Worm (Caenorhabditis elegans) whole organism, L1 larva: Measurements from ENCODE around the gene F02C9.1.

Source experiments
- C34B4.2 ChIP-seq: sonication (generic microtip); optimal IDR thresholded peaks from 2 replicates; lab custom pipeline; 2017; ENCODE audit warnings: mild to moderate bottlenecking, missing genetic modification characterization, missing compliant biosample characterization
- Y116A8C.19 ChIP-seq: sonication (generic microtip); optimal IDR thresholded peaks from 2 replicates; lab custom pipeline; 2016; ENCODE audit warnings: missing compliant biosample characterization, missing genetic modification characterization, borderline replicate concordance
- ama-1 ChIP-seq: fragments of 150-350 bp; optimal IDR thresholded peaks from 2 replicates; lab custom pipeline; 2014
- ceh-82 ChIP-seq, 3 experiments: fragments of 150-350 bp in 1 of 3; sonication (generic microtip) in 2 of 3; optimal IDR thresholded peaks; 2 replicates each; lab custom pipeline; 2014 to 2017; ENCODE audit warnings: missing biosample characterization in 3 of 3, missing genetic modification characterization in 3 of 3
- ceh-88 ChIP-seq: fragments of 200-800 bp; sonication (Bioruptor generic); IDR thresholded peaks from 2 replicates; pipeline ENCODE4 v1.3.6; 2022; ENCODE audit warnings: missing genetic modification characterization, missing compliant biosample characterization
- ceh-90 ChIP-seq: sonication (generic microtip); optimal IDR thresholded peaks from 2 replicates; lab custom pipeline; 2016; ENCODE audit warnings: missing genetic modification characterization, missing compliant biosample characterization
- efl-1 ChIP-seq, 4 experiments: fragments of 150-350 bp; optimal IDR thresholded peaks in 3 of 4; peaks in 1 of 4; 1 replicate in 1 of 4; 2 replicates in 3 of 4; lab custom pipeline; 2014; ENCODE audit warnings: missing biosample characterization in 2 of 4, missing genetic modification characterization in 2 of 4, missing genetic modification reagents in 2 of 4
- efl-3 ChIP-seq: fragments of 200-800 bp; sonication (Bioruptor generic); optimal IDR thresholded peaks from 2 replicates; lab custom pipeline; 2018; ENCODE audit warnings: mild to moderate bottlenecking, missing genetic modification characterization, missing compliant biosample characterization
- fkh-10 ChIP-seq: sonication (generic microtip); optimal IDR thresholded peaks from 2 replicates; lab custom pipeline; 2017; ENCODE audit warnings: missing biosample characterization, missing genetic modification reagents, missing genetic modification characterization
- fos-1 ChIP-seq: fragments of 150-350 bp; optimal IDR thresholded peaks from 2 replicates; lab custom pipeline; 2014; ENCODE audit warnings: missing biosample characterization, missing genetic modification characterization
- grh-1 ChIP-seq: fragments of 200-800 bp; sonication (Bioruptor generic); IDR thresholded peaks from 2 replicates; pipeline ENCODE4 v1.3.6; 2022; ENCODE audit warnings: missing genetic modification reagents, missing genetic modification characterization, missing compliant biosample characterization
- hlh-4 ChIP-seq: sonication (generic microtip); optimal IDR thresholded peaks from 2 replicates; lab custom pipeline; 2016; ENCODE audit warnings: mild to moderate bottlenecking, missing genetic modification characterization, missing compliant biosample characterization
- isw-1 ChIP-seq: fragments of 200-800 bp; sonication (Bioruptor generic); IDR thresholded peaks from 2 replicates; pipeline ENCODE4 v1.3.6; 2022; ENCODE audit warnings: missing genetic modification characterization, missing compliant biosample characterization
- lin-14 ChIP-seq: fragments of 200-800 bp; sonication (Bioruptor generic); optimal IDR thresholded peaks from 2 replicates; lab custom pipeline; 2018; ENCODE audit warnings: mild to moderate bottlenecking, missing genetic modification characterization, moderate library complexity, missing compliant biosample characterization
- lin-15B ChIP-seq: fragments of 150-350 bp; sonication (generic microtip); optimal IDR thresholded peaks from 3 replicates; lab custom pipeline; 2014; ENCODE audit warnings: missing biosample characterization, missing genetic modification characterization
- lin-35 ChIP-seq, 2 experiments: fragments of 150-350 bp; optimal IDR thresholded peaks; 2 replicates each; lab custom pipeline; 2014; ENCODE audit warnings: missing biosample characterization in 2 of 2, missing genetic modification characterization in 2 of 2, missing genetic modification reagents in 2 of 2
- mab-9 ChIP-seq: fragments of 200-800 bp; sonication (Bioruptor generic); IDR thresholded peaks from 2 replicates; pipeline ENCODE4 v1.3.6; 2022; ENCODE audit warnings: missing genetic modification reagents, missing genetic modification characterization, missing compliant biosample characterization
- nhr-12 ChIP-seq: sonication (generic microtip); optimal IDR thresholded peaks from 2 replicates; lab custom pipeline; 2017; ENCODE audit warnings: missing biosample characterization, missing genetic modification characterization
- nhr-20 ChIP-seq: sonication (generic microtip); optimal IDR thresholded peaks from 2 replicates; lab custom pipeline; 2016; ENCODE audit warnings: mild to moderate bottlenecking, missing genetic modification characterization, missing compliant biosample characterization
- nhr-47 ChIP-seq: sonication (generic microtip); optimal IDR thresholded peaks from 2 replicates; lab custom pipeline; 2016; ENCODE audit warnings: mild to moderate bottlenecking, missing genetic modification characterization, moderate library complexity, missing compliant biosample characterization
- nhr-71 ChIP-seq: sonication (generic microtip); optimal IDR thresholded peaks from 2 replicates; lab custom pipeline; 2016; ENCODE audit warnings: mild to moderate bottlenecking, missing genetic modification characterization, moderate library complexity, missing compliant biosample characterization
- nhr-84 ChIP-seq: sonication (generic microtip); optimal IDR thresholded peaks from 2 replicates; lab custom pipeline; 2017; ENCODE audit warnings: missing biosample characterization, missing genetic modification characterization
- nhr-85 ChIP-seq: sonication (generic microtip); peaks from one replicate; lab custom pipeline; 2016; ENCODE audit warnings: missing genetic modification characterization, inconsistent platforms, missing compliant biosample characterization
- pag-3 ChIP-seq: sonication (generic microtip); optimal IDR thresholded peaks from 2 replicates; lab custom pipeline; 2017; ENCODE audit warnings: missing genetic modification characterization, mild to moderate bottlenecking, missing compliant biosample characterization, antibody characterized with exemption, borderline replicate concordance; ENCODE audit not compliant: insufficient read depth
- rnt-1 ChIP-seq: sonication (generic microtip); optimal IDR thresholded peaks from 2 replicates; lab custom pipeline; 2016; ENCODE audit warnings: mild to moderate bottlenecking, missing genetic modification characterization, moderate library complexity, missing compliant biosample characterization
- skn-1 ChIP-seq: fragments of 150-350 bp; optimal IDR thresholded peaks from 2 replicates; lab custom pipeline; 2014; ENCODE audit warnings: missing biosample characterization, missing genetic modification characterization
- snpc-4 ChIP-seq: fragments of 150-350 bp; optimal IDR thresholded peaks from 2 replicates; lab custom pipeline; 2014; ENCODE audit warnings: missing biosample characterization, missing genetic modification characterization
- sox-4 ChIP-seq: sonication (generic microtip); optimal IDR thresholded peaks from 2 replicates; lab custom pipeline; 2016; ENCODE audit warnings: missing genetic modification characterization, missing compliant biosample characterization
- sptf-1 ChIP-seq: fragments of 150-350 bp; optimal IDR thresholded peaks from 2 replicates; lab custom pipeline; 2014; ENCODE audit warnings: missing biosample characterization, missing genetic modification characterization
- swsn-7 ChIP-seq: sonication (generic microtip); optimal IDR thresholded peaks from 2 replicates; lab custom pipeline; 2016; ENCODE audit warnings: missing genetic modification characterization, missing compliant biosample characterization
- tbx-2 ChIP-seq: sonication (generic microtip); optimal IDR thresholded peaks from 2 replicates; lab custom pipeline; 2016; ENCODE audit warnings: missing genetic modification characterization, missing compliant biosample characterization
- tlp-1 ChIP-seq: fragments of 150-350 bp; optimal IDR thresholded peaks from 2 replicates; lab custom pipeline; 2014; ENCODE audit warnings: missing biosample characterization, missing genetic modification characterization
- unc-98 ChIP-seq: fragments of 200-800 bp; sonication (Bioruptor generic); IDR thresholded peaks from 2 replicates; pipeline ENCODE4 v1.3.6; 2022; ENCODE audit warnings: missing genetic modification characterization, missing compliant biosample characterization
- vab-15 ChIP-seq: sonication (generic microtip); optimal IDR thresholded peaks from 2 replicates; lab custom pipeline; 2017; ENCODE audit warnings: missing genotype, mild to moderate bottlenecking, missing genetic modification characterization, missing compliant biosample characterization
- ztf-4 ChIP-seq: fragments of 150-350 bp; optimal IDR thresholded peaks from 2 replicates; lab custom pipeline; 2014; ENCODE audit warnings: missing biosample characterization, missing genetic modification characterization

F02C9.1 gene

ce11 chrV:3155072-3155471 is 16.6 kb downstream of the F02C9.1 start, which contains the start of gene srab-7:
TSS of gene srab-7 (minus strand) at chrV:3155172.
- no peak for TF ChIP-seq vab-15 (tag; lab: Kevin White, UChicago)
- TF ChIP-seq efl-3 (GFP tag; lab: Kevin White, UChicago) = no peak
- no peak for TF ChIP-seq nhr-12
- no peak for TF ChIP-seq ceh-82 (tag; optimal IDR thresholded peaks at IDR 0.05; lab: Kevin White, UChicago)
- TF ChIP-seq fkh-10 = no peak
- no peak for TF ChIP-seq nhr-85 (tag; lab: Kevin White, UChicago)
- no peak for TF ChIP-seq sptf-1 (tag; lab: Kevin White, UChicago)
- TF ChIP-seq nhr-84 (tag; lab: Kevin White, UChicago) = no peak
- TF ChIP-seq ztf-4 (tag; lab: Kevin White, UChicago) = no peak
- no peak for TF ChIP-seq tbx-2 (tag; lab: Kevin White, UChicago)
- TF ChIP-seq grh-1 (GFP tag; lab: Robert Waterston, UW) = no peak
- TF ChIP-seq lin-35 (GFP tag; optimal IDR thresholded peaks at IDR 0.05; lab: Kevin White, UChicago) = no peak
- TF ChIP-seq skn-1 (tag; lab: Kevin White, UChicago) = no peak
- no peak for TF ChIP-seq mab-9 (GFP tag; lab: Robert Waterston, UW)
- TF ChIP-seq pag-3 (tag; lab: Kevin White, UChicago) = no peak
- TF ChIP-seq fos-1 (tag; lab: Kevin White, UChicago) = no peak
- TF ChIP-seq C34B4.2 = no peak
- TF ChIP-seq nhr-20 (tag; lab: Kevin White, UChicago) = no peak

ce11 chrV:3156786-3157185 is 18.3 kb downstream of the F02C9.1 start, which contains the start of gene exh-1:
TSS of gene exh-1 (plus strand) at chrV:3157086.
- TF ChIP-seq C34B4.2 = no peak
- TF ChIP-seq unc-98 (GFP tag; lab: Robert Waterston, UW) = no peak
- TF ChIP-seq lin-15B = no peak
- no peak for TF ChIP-seq hlh-4 (tag; lab: Kevin White, UChicago)
- no peak for TF ChIP-seq tlp-1 (tag; lab: Kevin White, UChicago)
- TF ChIP-seq fos-1 (tag; lab: Kevin White, UChicago) = no peak
- TF ChIP-seq pag-3 (tag; lab: Kevin White, UChicago) = no peak
- no peak for TF ChIP-seq nhr-47 (tag; lab: Kevin White, UChicago)
- TF ChIP-seq ama-1 (lab: Kevin White, UChicago) = no peak

DNA sequence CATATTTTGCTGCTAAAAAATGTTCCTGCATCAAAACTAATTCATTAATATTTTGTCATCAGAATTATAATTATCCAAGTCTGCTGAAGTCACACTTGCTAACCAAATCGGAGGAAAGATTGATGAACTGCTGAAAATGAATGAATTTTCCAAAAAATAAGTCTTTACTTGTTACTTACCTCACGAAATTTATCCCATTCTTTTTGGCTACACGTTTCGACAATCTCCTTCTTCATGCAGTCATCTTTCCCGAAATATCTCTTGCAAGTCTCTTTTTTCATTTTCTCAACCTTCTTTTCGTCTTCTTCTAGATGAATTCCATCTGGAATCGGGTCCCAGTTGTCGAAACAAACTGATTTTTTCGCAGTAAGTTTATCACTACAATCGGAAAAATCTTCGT is 19.9 kb downstream of the F02C9.1 start:
- TF ChIP-seq pag-3 (tag; lab: Kevin White, UChicago) = no peak
- no peak for TF ChIP-seq hlh-4 (tag; lab: Kevin White, UChicago)
- TF ChIP-seq sox-4 = no peak
- TF ChIP-seq nhr-85 (tag; lab: Kevin White, UChicago) = no peak
- no peak for TF ChIP-seq isw-1 (GFP tag; lab: Robert Waterston, UW)
- no peak for TF ChIP-seq Y116A8C.19 (tag; lab: Kevin White, UChicago)
- TF ChIP-seq ceh-82 (tag; optimal IDR thresholded peaks at IDR 0.05; lab: Kevin White, UChicago) = no peak
- TF ChIP-seq lin-14 (GFP tag; lab: Kevin White, UChicago) = no peak
- TF ChIP-seq nhr-20 (tag; lab: Kevin White, UChicago) = no peak
- no peak for TF ChIP-seq swsn-7 (tag; lab: Kevin White, UChicago)
- no peak for TF ChIP-seq nhr-71 (tag; lab: Kevin White, UChicago)
- no peak for TF ChIP-seq ceh-88
- TF ChIP-seq nhr-12 = no peak

DNA sequence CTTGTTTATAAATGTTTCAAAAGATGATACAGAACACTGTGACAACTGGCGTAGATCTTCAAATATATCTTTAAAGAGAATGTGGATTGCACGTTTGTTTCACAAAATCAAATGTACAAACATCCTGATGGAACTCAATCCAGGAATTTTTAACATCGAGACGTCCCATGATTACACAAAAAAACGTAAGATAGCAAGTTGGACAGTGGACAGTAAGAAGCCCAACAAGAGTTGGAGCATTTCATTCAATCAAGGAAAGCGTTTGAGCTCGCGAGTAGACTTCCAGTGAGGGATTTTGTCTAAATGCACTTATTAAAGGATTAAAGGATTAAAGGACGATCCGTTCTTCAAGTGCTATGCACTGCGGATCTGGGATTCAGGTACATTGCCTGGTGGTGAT is 20.7 kb downstream of the F02C9.1 start, which contains the start of gene C36C5.12:
TSS of gene C36C5.12 (minus strand) at position 101 of the 400 bp plus-strand sequence.
- TF ChIP-seq rnt-1 (tag; lab: Kevin White, UChicago) = no peak
- no peak for TF ChIP-seq efl-1 (optimal IDR thresholded peaks at IDR 0.05; lab: Kevin White, UChicago)
- TF ChIP-seq efl-1 (GFP tag; optimal IDR thresholded peaks at IDR 0.05 in 1 of 2; lab: Kevin White, UChicago) = peak in 1 of 2 experiments; percentile 29
- TF ChIP-seq ceh-90 (tag; lab: Kevin White, UChicago) = no peak
- no peak for TF ChIP-seq snpc-4
